Fruit fly (Drosophila melanogaster) whole organism, embryonic: Measurements from ENCODE around the gene Hinfp.

Source experiments
- Ada2b ChIP-seq: fragments of 200-800 bp; sonication (Bioruptor generic); IDR thresholded peaks from 2 replicates; pipeline ENCODE4 v1.3.6; 2022; ENCODE audit warnings: missing biosample characterization, missing genetic modification characterization
- CG1024 ChIP-seq: fragments of 200-800 bp; sonication (Bioruptor generic); IDR thresholded peaks from 2 replicates; pipeline ENCODE4 v1.3.6; 2022; ENCODE audit warnings: missing biosample characterization, missing genetic modification characterization
- CG12391 ChIP-seq: fragments of 200-800 bp; sonication (Bioruptor generic); optimal IDR thresholded peaks from 3 replicates; lab custom pipeline; 2018; ENCODE audit warnings: missing biosample characterization, mild to moderate bottlenecking, missing genetic modification characterization, moderate library complexity
- CG13287 ChIP-seq: fragments of 200-800 bp; sonication (Bioruptor generic); IDR thresholded peaks from 2 replicates; pipeline ENCODE4 v1.3.6; 2022; ENCODE audit warnings: missing biosample characterization, missing genetic modification characterization; ENCODE audit not compliant: partially characterized antibody
- CG1602 ChIP-seq: fragments of 200-800 bp; sonication (Bioruptor generic); optimal IDR thresholded peaks from 3 replicates; lab custom pipeline; 2016; ENCODE audit warnings: missing biosample characterization, missing genetic modification characterization
- CG17385 ChIP-seq: fragments of 200-800 bp; sonication (Bioruptor generic); optimal IDR thresholded peaks from 3 replicates; lab custom pipeline; 2018; ENCODE audit warnings: missing biosample characterization, mild to moderate bottlenecking, missing genetic modification characterization
- CG2712 ChIP-seq: fragments of 200-800 bp; optimal IDR thresholded peaks from 3 replicates; lab custom pipeline; 2019; ENCODE audit warnings: missing biosample characterization, mild to moderate bottlenecking, missing genetic modification characterization, moderate library complexity
- HLHmδ ChIP-seq: fragments of 200-800 bp; sonication (Bioruptor generic); optimal IDR thresholded peaks from 2 replicates; lab custom pipeline; 2018; ENCODE audit warnings: missing biosample characterization, mild to moderate bottlenecking, missing genetic modification characterization, moderate library complexity
- Hand ChIP-seq: fragments of 200-800 bp; sonication (Bioruptor generic); optimal IDR thresholded peaks from 2 replicates; lab custom pipeline; 2017; ENCODE audit warnings: mild to moderate bottlenecking, missing biosample characterization, missing genetic modification reagents, missing genetic modification characterization
- rib ChIP-seq: fragments of 200-800 bp; sonication (Bioruptor generic); IDR thresholded peaks from 2 replicates; pipeline ENCODE4 v1.3.6; 2022; ENCODE audit warnings: missing biosample characterization, missing genetic modification characterization
- sqz ChIP-seq: fragments of 200-800 bp; sonication (Bioruptor generic); optimal IDR thresholded peaks from 3 replicates; lab custom pipeline; 2018; ENCODE audit warnings: missing biosample characterization, mild to moderate bottlenecking, missing genetic modification characterization

- no peak for TF ChIP-seq CG13287
- TF ChIP-seq CG1602 (GFP tag; lab: Kevin White, UChicago) = no peak
- TF ChIP-seq CG1024 (GFP tag; lab: Robert Waterston, UW) = no peak
- no peak for TF ChIP-seq Hand (GFP tag; lab: Kevin White, UChicago)
- TF ChIP-seq CG17385 (GFP tag; lab: Kevin White, UChicago) = no peak
- no peak for TF ChIP-seq HLHmδ
- TF ChIP-seq CG2712 (tag; lab: Kevin White, UChicago) = no peak
- no peak for TF ChIP-seq CG12391 (tag; lab: Kevin White, UChicago)
- no peak for TF ChIP-seq rib (GFP tag; lab: Robert Waterston, UW)
- no peak for TF ChIP-seq Ada2b
- TF ChIP-seq sqz (GFP tag; lab: Kevin White, UChicago) = no peak
Measured at dm6 chrX:580635-581034, 44.7 kb upstream of the Hinfp start.
